Worm (Caenorhabditis elegans) whole organism, late embryonic: Measurements from ENCODE around the gene oxy-4.
A peak's percentile ranks its signal among the peaks of the same experiment; 100 is the strongest.

Experiments used
- C08G9.2 ChIP-seq: sonication (generic microtip); optimal IDR thresholded peaks from 2 replicates; lab custom pipeline; 2016; ENCODE audit warnings: mild to moderate bottlenecking, missing genetic modification characterization, moderate library complexity, missing compliant biosample characterization
- C38D4.7 ChIP-seq: fragments of 200-800 bp; sonication (Bioruptor generic); optimal IDR thresholded peaks from 2 replicates; lab custom pipeline; 2018; ENCODE audit warnings: mild to moderate bottlenecking, missing genetic modification characterization, moderate library complexity, missing compliant biosample characterization
- F13H6.1 ChIP-seq: sonication (generic microtip); optimal IDR thresholded peaks from 2 replicates; lab custom pipeline; 2016; ENCODE audit warnings: missing genetic modification characterization, missing compliant biosample characterization
- K09A11.1 ChIP-seq: sonication (generic microtip); optimal IDR thresholded peaks from 2 replicates; lab custom pipeline; 2017; ENCODE audit warnings: antibody characterized with exemption, mild to moderate bottlenecking, missing genetic modification characterization, missing compliant biosample characterization; ENCODE audit not compliant: insufficient read depth
- Y22D7AL.16 ChIP-seq: sonication (generic microtip); optimal IDR thresholded peaks from 2 replicates; lab custom pipeline; 2016; ENCODE audit warnings: missing genetic modification characterization, missing compliant biosample characterization
- ahr-1 ChIP-seq: sonication (generic microtip); optimal IDR thresholded peaks from 2 replicates; lab custom pipeline; 2016; ENCODE audit warnings: missing genetic modification characterization, missing compliant biosample characterization
- ama-1 ChIP-seq: fragments of 150-350 bp; optimal IDR thresholded peaks from 2 replicates; lab custom pipeline; 2014
- ceh-14 ChIP-seq: sonication (generic microtip); optimal IDR thresholded peaks from 2 replicates; lab custom pipeline; 2016; ENCODE audit warnings: missing genotype, missing genetic modification characterization, missing compliant biosample characterization
- ceh-18 ChIP-seq: sonication (generic microtip); optimal IDR thresholded peaks from 2 replicates; lab custom pipeline; 2016; ENCODE audit warnings: missing genetic modification characterization, missing compliant biosample characterization
- ceh-19 ChIP-seq: fragments of 200-800 bp; sonication (Bioruptor generic); optimal IDR thresholded peaks from 2 replicates; lab custom pipeline; 2018; ENCODE audit warnings: mild to moderate bottlenecking, missing genetic modification characterization, missing compliant biosample characterization
- ceh-2 ChIP-seq: sonication (generic microtip); optimal IDR thresholded peaks from 2 replicates; lab custom pipeline; 2016; ENCODE audit warnings: missing genotype, missing genetic modification characterization, missing compliant biosample characterization
- ceh-22 ChIP-seq: sonication (generic microtip); optimal IDR thresholded peaks from 2 replicates; lab custom pipeline; 2017; ENCODE audit warnings: missing biosample characterization, missing genetic modification characterization
- ceh-24 ChIP-seq: sonication (generic microtip); optimal IDR thresholded peaks from 2 replicates; lab custom pipeline; 2016; ENCODE audit warnings: mild to moderate bottlenecking, missing genetic modification characterization, missing compliant biosample characterization
- ceh-31 ChIP-seq: sonication (generic microtip); optimal IDR thresholded peaks from 2 replicates; lab custom pipeline; 2016; ENCODE audit warnings: missing genetic modification characterization, missing compliant biosample characterization
- ceh-34 ChIP-seq: sonication (generic microtip); optimal IDR thresholded peaks from 2 replicates; lab custom pipeline; 2016; ENCODE audit warnings: mild to moderate bottlenecking, missing genetic modification characterization, missing compliant biosample characterization
- ceh-45 ChIP-seq: fragments of 200-800 bp; sonication (Bioruptor generic); IDR thresholded peaks from 2 replicates; pipeline ENCODE4 v1.3.6; 2022; ENCODE audit warnings: missing genetic modification reagents, missing genetic modification characterization, missing compliant biosample characterization
- ceh-6 ChIP-seq: fragments of 200-800 bp; sonication (Bioruptor generic); optimal IDR thresholded peaks from 2 replicates; lab custom pipeline; 2018; ENCODE audit warnings: mild to moderate bottlenecking, missing genetic modification characterization, missing compliant biosample characterization
- che-1 ChIP-seq: sonication (generic microtip); optimal IDR thresholded peaks from 2 replicates; lab custom pipeline; 2016; ENCODE audit warnings: mild to moderate bottlenecking, missing genetic modification characterization, missing compliant biosample characterization
- dmd-4 ChIP-seq: sonication (generic microtip); optimal IDR thresholded peaks from 2 replicates; lab custom pipeline; 2016; ENCODE audit warnings: borderline replicate concordance, missing genetic modification characterization, missing compliant biosample characterization
- dve-1 ChIP-seq: sonication (generic microtip); optimal IDR thresholded peaks from 2 replicates; lab custom pipeline; 2017; ENCODE audit warnings: antibody characterized with exemption, mild to moderate bottlenecking, missing genetic modification characterization, missing compliant biosample characterization
- elt-2 ChIP-seq: sonication (generic microtip); optimal IDR thresholded peaks from 2 replicates; lab custom pipeline; 2016; ENCODE audit warnings: missing genetic modification reagents, missing genetic modification characterization, missing compliant biosample characterization
- ets-4 ChIP-seq: sonication (generic microtip); optimal IDR thresholded peaks from 2 replicates; lab custom pipeline; 2016; ENCODE audit warnings: missing genetic modification characterization, missing compliant biosample characterization
- eyg-1 ChIP-seq: sonication (generic microtip); optimal IDR thresholded peaks from 2 replicates; lab custom pipeline; 2016; ENCODE audit warnings: missing genotype, missing genetic modification characterization, missing compliant biosample characterization
- fax-1 ChIP-seq: sonication (generic microtip); optimal IDR thresholded peaks from 2 replicates; lab custom pipeline; 2016; ENCODE audit warnings: missing genotype, missing genetic modification characterization, missing compliant biosample characterization
- fkh-10 ChIP-seq: fragments of 150-350 bp; optimal IDR thresholded peaks from 2 replicates; lab custom pipeline; 2014; ENCODE audit warnings: missing biosample characterization, missing genetic modification reagents, missing genetic modification characterization
- fkh-6 ChIP-seq: sonication (generic microtip); optimal IDR thresholded peaks from 2 replicates; lab custom pipeline; 2016; ENCODE audit warnings: missing genetic modification characterization, missing compliant biosample characterization
- hlh-30 ChIP-seq: sonication (generic microtip); optimal IDR thresholded peaks from 2 replicates; lab custom pipeline; 2017; ENCODE audit warnings: antibody characterized with exemption, missing genetic modification characterization, missing compliant biosample characterization; ENCODE audit not compliant: insufficient read depth
- hlh-8 ChIP-seq: sonication (generic microtip); optimal IDR thresholded peaks from 2 replicates; lab custom pipeline; 2016; ENCODE audit warnings: missing genotype, missing genetic modification characterization, missing compliant biosample characterization
- lim-6 ChIP-seq: sonication (generic microtip); optimal IDR thresholded peaks from 2 replicates; lab custom pipeline; 2016; ENCODE audit warnings: missing genetic modification characterization, missing compliant biosample characterization
- mec-3 ChIP-seq: sonication (generic microtip); optimal IDR thresholded peaks from 2 replicates; lab custom pipeline; 2016; ENCODE audit warnings: borderline replicate concordance, missing genetic modification characterization, missing compliant biosample characterization
- nfya-1 ChIP-seq: sonication (generic microtip); optimal IDR thresholded peaks from 2 replicates; lab custom pipeline; 2017; ENCODE audit warnings: missing genetic modification characterization, mild to moderate bottlenecking, missing compliant biosample characterization, antibody characterized with exemption, moderate library complexity
- odd-2 ChIP-seq: sonication (generic microtip); optimal IDR thresholded peaks from 2 replicates; lab custom pipeline; 2017; ENCODE audit warnings: antibody characterized with exemption, mild to moderate bottlenecking, missing genetic modification characterization, missing compliant biosample characterization
- pax-1 ChIP-seq: fragments of 150-350 bp; optimal IDR thresholded peaks from 2 replicates; lab custom pipeline; 2014; ENCODE audit warnings: missing biosample characterization, missing genetic modification characterization
- pha-4 ChIP-seq: fragments of 150-350 bp; optimal IDR thresholded peaks from 2 replicates; lab custom pipeline; 2018; ENCODE audit warnings: missing biosample characterization, missing genetic modification reagents, missing genetic modification characterization
- pros-1 ChIP-seq: fragments of 150-350 bp; optimal IDR thresholded peaks from 2 replicates; lab custom pipeline; 2014; ENCODE audit warnings: missing biosample characterization, missing genetic modification reagents, missing genetic modification characterization
- ref-2 ChIP-seq: sonication (generic microtip); optimal IDR thresholded peaks from 2 replicates; lab custom pipeline; 2016; ENCODE audit warnings: missing genetic modification characterization, missing compliant biosample characterization
- rnt-1 ChIP-seq: sonication (generic microtip); optimal IDR thresholded peaks from 2 replicates; lab custom pipeline; 2016; ENCODE audit warnings: missing genetic modification characterization, missing compliant biosample characterization
- sox-2 ChIP-seq: fragments of 200-800 bp; sonication (Bioruptor generic); IDR thresholded peaks from 2 replicates; pipeline ENCODE4 v1.3.6; 2022; ENCODE audit warnings: missing genetic modification reagents, missing genetic modification characterization, missing compliant biosample characterization
- sox-4 ChIP-seq: sonication (generic microtip); optimal IDR thresholded peaks from 2 replicates; lab custom pipeline; 2017; ENCODE audit warnings: mild to moderate bottlenecking, missing genetic modification characterization, inconsistent platforms, missing compliant biosample characterization
- tbx-2 ChIP-seq: sonication (generic microtip); optimal IDR thresholded peaks from 2 replicates; lab custom pipeline; 2016; ENCODE audit warnings: missing genetic modification characterization, missing compliant biosample characterization
- tbx-7 ChIP-seq: sonication (generic microtip); optimal IDR thresholded peaks from 2 replicates; lab custom pipeline; 2016; ENCODE audit warnings: missing genotype, missing genetic modification characterization, missing compliant biosample characterization
- ttx-3 ChIP-seq: sonication (generic microtip); optimal IDR thresholded peaks from 2 replicates; lab custom pipeline; 2016; ENCODE audit warnings: missing genetic modification reagents, missing genetic modification characterization, missing compliant biosample characterization
- unc-3 ChIP-seq, 2 experiments: fragments of 200-800 bp in 1 of 2; sonication (Bioruptor generic) in 1 of 2; sonication (generic microtip) in 1 of 2; conservative IDR thresholded peaks in 1 of 2; optimal IDR thresholded peaks in 1 of 2; 2 replicates each; pipeline versions ENCODE4 v1.3.6 to Lab custom; 2016 to 2022; ENCODE audit warnings: missing compliant biosample characterization in 2 of 2, missing genetic modification characterization in 2 of 2, missing genetic modification reagents in 1 of 2
- unc-42 ChIP-seq: sonication (generic microtip); optimal IDR thresholded peaks from 2 replicates; lab custom pipeline; 2016; ENCODE audit warnings: missing genotype, missing genetic modification characterization, missing compliant biosample characterization
- unc-55 ChIP-seq: sonication (generic microtip); optimal IDR thresholded peaks from 2 replicates; lab custom pipeline; 2017; ENCODE audit warnings: missing biosample characterization, missing genetic modification reagents, missing genetic modification characterization
- unc-86 ChIP-seq: sonication (generic microtip); optimal IDR thresholded peaks from 2 replicates; lab custom pipeline; 2016; ENCODE audit warnings: missing genetic modification characterization, missing compliant biosample characterization
- zip-5 ChIP-seq: sonication (generic microtip); optimal IDR thresholded peaks from 2 replicates; lab custom pipeline; 2016; ENCODE audit warnings: missing genetic modification characterization, missing compliant biosample characterization

The oxy-4 gene

ce11 chrIII:5109401-5109800 lies 49.2 kb downstream of the oxy-4 start, which contains the start of gene sax-2:
Gene sax-2 (plus strand): TSS chrIII:5109701.
- TF ChIP-seq hlh-8 (tag; lab: Kevin White, UChicago) (no peak), dmd-4 (tag; lab: Kevin White, UChicago) (no peak), eyg-1 (tag; lab: Kevin White, UChicago) (no peak), sox-4 (tag; lab: Kevin White, UChicago) (no peak), elt-2 (no peak), che-1 (no peak), odd-2 (tag; lab: Kevin White, UChicago) (no peak), unc-42 (tag; lab: Kevin White, UChicago) (no peak), pha-4 (tag; lab: Kevin White, UChicago) (no peak), ceh-19 (GFP tag; lab: Kevin White, UChicago) (no peak), dve-1 (no peak), C38D4.7 (GFP tag; lab: Kevin White, UChicago) (no peak)

DNA sequence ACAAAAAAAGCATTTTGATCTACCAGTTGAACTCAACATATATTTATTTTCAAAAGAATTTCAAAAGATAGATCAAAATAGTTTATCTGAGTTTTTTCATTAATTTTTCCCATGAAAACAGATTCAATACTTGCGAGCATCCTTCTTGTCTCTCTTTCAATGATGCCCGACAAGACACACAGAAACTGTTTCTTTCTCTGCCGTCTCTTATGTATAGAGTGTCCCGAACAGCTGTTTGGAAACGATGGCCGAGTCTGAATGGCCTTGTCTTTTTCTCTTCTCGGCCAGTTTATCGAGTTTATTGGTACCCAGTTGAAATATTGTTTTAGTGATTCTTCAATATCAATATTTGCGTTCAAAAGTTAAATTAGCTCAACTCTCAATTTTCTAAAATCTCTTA lies 49.8 kb downstream of the oxy-4 start:
- peak; percentile 63 for TF ChIP-seq tbx-2 (tag; lab: Kevin White, UChicago)
- TF ChIP-seq ceh-6 (GFP tag; lab: Kevin White, UChicago), result no peak
- TF ChIP-seq zip-5 (tag; lab: Kevin White, UChicago), result peak; percentile 27
- peak; percentile 61 for TF ChIP-seq ceh-2 (tag; lab: Kevin White, UChicago)
- peak; percentile 77 for TF ChIP-seq C08G9.2 (tag; lab: Kevin White, UChicago)
- peak; percentile 55 for TF ChIP-seq nfya-1 (tag; lab: Kevin White, UChicago)
- peak; percentile 35 for TF ChIP-seq tbx-7 (tag; lab: Kevin White, UChicago)
- no peak for TF ChIP-seq K09A11.1 (tag; lab: Kevin White, UChicago)
- TF ChIP-seq hlh-8 (tag; lab: Kevin White, UChicago), result peak; percentile 67
- TF ChIP-seq dmd-4 (tag; lab: Kevin White, UChicago), result no peak
- no peak for TF ChIP-seq fax-1 (tag; lab: Kevin White, UChicago)
- TF ChIP-seq mec-3, result no peak
- TF ChIP-seq ceh-14 (tag; lab: Kevin White, UChicago), result no peak
- no peak for TF ChIP-seq odd-2 (tag; lab: Kevin White, UChicago)
- TF ChIP-seq eyg-1 (tag; lab: Kevin White, UChicago), result no peak
- TF ChIP-seq ceh-45, result no peak
- no peak for TF ChIP-seq fkh-6
- TF ChIP-seq pros-1, result no peak
- TF ChIP-seq sox-2 (GFP tag; lab: Robert Waterston, UW), result no peak
- no peak for TF ChIP-seq unc-3 (GFP tag; conservative IDR thresholded peaks at IDR 0.05; lab: Robert Waterston, UW)
- TF ChIP-seq unc-3 (tag; optimal IDR thresholded peaks at IDR 0.05; lab: Kevin White, UChicago), result no peak
- no peak for TF ChIP-seq ahr-1 (tag; lab: Kevin White, UChicago)
- no peak for TF ChIP-seq Y22D7AL.16 (tag; lab: Kevin White, UChicago)
- peak; percentile 85 for TF ChIP-seq ets-4 (tag; lab: Kevin White, UChicago)
- no peak for TF ChIP-seq ceh-22
- no peak for TF ChIP-seq ttx-3
- TF ChIP-seq unc-42 (tag; lab: Kevin White, UChicago), result peak; percentile 57
- peak; percentile 26 for TF ChIP-seq ceh-18 (tag; lab: Kevin White, UChicago)
- TF ChIP-seq ceh-34 (tag; lab: Kevin White, UChicago), result peak; percentile 5
- no peak for TF ChIP-seq unc-55
- TF ChIP-seq rnt-1, result peak; percentile 24
- no peak for TF ChIP-seq hlh-30 (tag; lab: Kevin White, UChicago)
- no peak for TF ChIP-seq ama-1 (lab: Kevin White, UChicago)
- no peak for TF ChIP-seq fkh-10
- TF ChIP-seq pax-1 (tag; lab: Kevin White, UChicago), result no peak
- no peak for TF ChIP-seq lim-6
- TF ChIP-seq ceh-24 (tag; lab: Kevin White, UChicago), result no peak
- no peak for TF ChIP-seq sox-4 (tag; lab: Kevin White, UChicago)
- peak; percentile 87 for TF ChIP-seq ceh-31
- TF ChIP-seq C38D4.7 (GFP tag; lab: Kevin White, UChicago), result no peak
- TF ChIP-seq unc-86 (tag; lab: Kevin White, UChicago), result no peak
- TF ChIP-seq F13H6.1 (tag; lab: Kevin White, UChicago), result peak; percentile 6
- TF ChIP-seq ref-2 (tag; lab: Kevin White, UChicago), result peak; percentile 26
- TF ChIP-seq, all 69 proteins: peak for 15
